Fruit fly (Drosophila melanogaster) whole organism, wandering third instar larva: ENCODE measurements around the gene hwt.

Source experiments
- CG32264 ChIP-seq: fragments of 200-800 bp; sonication (Bioruptor generic); optimal IDR thresholded peaks from 2 replicates; lab custom pipeline; 2016; ENCODE audit warnings: missing biosample characterization, missing genetic modification characterization
- OdsH ChIP-seq: fragments of 200-800 bp; sonication (Bioruptor generic); optimal IDR thresholded peaks from 2 replicates; lab custom pipeline; 2016; ENCODE audit warnings: missing biosample characterization, mild to moderate bottlenecking, missing genetic modification characterization
- Vsx2 ChIP-seq: fragments of 200-300, 225-300 bp; sonication (Bioruptor generic); optimal IDR thresholded peaks from 2 replicates; lab custom pipeline; 2018; ENCODE audit warnings: missing biosample characterization, missing genetic modification characterization; ENCODE audit not compliant: partially characterized antibody
- ey ChIP-seq: fragments of 200-800 bp; sonication (Bioruptor generic); optimal IDR thresholded peaks from 2 replicates; lab custom pipeline; 2016; ENCODE audit warnings: missing biosample characterization, missing genetic modification characterization
- h ChIP-seq: fragments of 200-800 bp; sonication (Bioruptor generic); optimal IDR thresholded peaks from 3 replicates; lab custom pipeline; 2016; ENCODE audit warnings: missing biosample characterization, mild to moderate bottlenecking, missing genetic modification characterization
- lola ChIP-seq: fragments of >200 bp; optimal IDR thresholded peaks from 2 replicates; lab custom pipeline; 2017; ENCODE audit warnings: missing biosample characterization, missing genetic modification characterization
- psq ChIP-seq: fragments of 200-800 bp; sonication (Bioruptor generic); optimal IDR thresholded peaks from 3 replicates; lab custom pipeline; 2017; ENCODE audit warnings: missing biosample characterization, mild to moderate bottlenecking, missing genetic modification characterization, moderate library complexity

DNA sequence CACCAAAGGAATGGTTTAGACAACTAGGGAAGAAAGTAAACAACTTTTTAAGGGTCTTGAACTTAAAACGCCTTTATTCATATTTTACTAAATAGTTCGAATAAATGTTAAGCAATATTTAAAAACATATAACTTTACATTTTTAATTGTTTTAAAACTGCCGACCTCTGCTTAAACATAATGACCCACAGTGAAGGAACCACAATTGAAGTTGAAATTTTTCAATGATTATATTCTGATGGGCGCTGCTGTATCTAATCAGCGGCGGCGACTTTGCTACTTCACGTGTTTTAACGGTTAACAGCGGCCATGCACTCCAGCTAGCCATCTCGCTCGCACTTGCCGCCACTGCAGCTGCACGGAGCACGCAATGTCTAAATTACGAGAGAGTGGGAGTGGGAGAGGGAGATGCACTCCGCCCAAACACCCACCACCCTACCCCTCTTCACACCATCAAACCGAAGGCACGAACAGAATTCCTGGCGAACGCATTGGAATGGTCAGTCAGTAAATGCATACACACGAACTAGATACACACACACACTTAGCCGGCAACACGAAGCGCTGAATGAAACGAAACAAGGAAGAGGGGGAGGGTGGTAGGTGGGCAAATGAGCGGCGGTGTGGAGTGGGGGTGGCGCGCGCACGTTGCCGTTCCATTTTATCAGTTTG lies 10.6 kb upstream of the hwt start:
- TF ChIP-seq OdsH (GFP tag; lab: Kevin White, UChicago) (no peak), Vsx2 (no peak), h (GFP tag; lab: Kevin White, UChicago) (peak; percentile 34), lola (GFP tag; lab: Kevin White, UChicago) (no peak), psq (GFP tag; lab: Kevin White, UChicago) (peak; percentile 55), CG32264 (GFP tag; lab: Kevin White, UChicago) (no peak), ey (GFP tag; lab: Kevin White, UChicago) (peak; percentile 44)
